Fruit fly (Drosophila melanogaster) whole organism, embryonic: ENCODE data around the gene Rpn2.

ENCODE experiments used
- Asciz ChIP-seq: fragments of 200-800 bp; sonication (Bioruptor generic); optimal IDR thresholded peaks from 2 replicates; lab custom pipeline; 2017; ENCODE audit warnings: missing biosample characterization, mild to moderate bottlenecking, missing genetic modification characterization, missing genetic modification reagents
- Blimp-1 ChIP-seq: fragments of 200-800 bp; sonication (Bioruptor generic); optimal IDR thresholded peaks from 3 replicates; lab custom pipeline; 2018; ENCODE audit warnings: missing biosample characterization, missing genetic modification characterization, mild to moderate bottlenecking, moderate library complexity, missing genetic modification reagents
- CG10209 ChIP-seq: fragments of 200-800 bp; sonication (Bioruptor generic); optimal IDR thresholded peaks from 3 replicates; lab custom pipeline; 2017; ENCODE audit warnings: missing biosample characterization, mild to moderate bottlenecking, missing genetic modification characterization, missing genetic modification reagents
- CG1024 ChIP-seq: fragments of 200-800 bp; sonication (Bioruptor generic); IDR thresholded peaks from 2 replicates; pipeline ENCODE4 v1.3.6; 2022; ENCODE audit warnings: missing biosample characterization, missing genetic modification characterization
- CG10321 ChIP-seq: fragments of 200-800 bp; sonication (Bioruptor generic); IDR thresholded peaks from 2 replicates; pipeline ENCODE4 v1.3.6; 2022; ENCODE audit warnings: missing biosample characterization, missing genetic modification characterization
- CG10431 ChIP-seq: fragments of 200-800 bp; sonication (Bioruptor generic); optimal IDR thresholded peaks from 3 replicates; lab custom pipeline; 2018; ENCODE audit warnings: missing biosample characterization, mild to moderate bottlenecking, missing genetic modification characterization
- CG11398 ChIP-seq: fragments of 200-800 bp; sonication (Bioruptor generic); optimal IDR thresholded peaks from 2 replicates; lab custom pipeline; 2016; ENCODE audit warnings: missing biosample characterization, missing genetic modification characterization
- CG11723 ChIP-seq: fragments of 200-800 bp; sonication (Bioruptor generic); optimal IDR thresholded peaks from 2 replicates; lab custom pipeline; 2017; ENCODE audit warnings: missing biosample characterization, mild to moderate bottlenecking, missing genetic modification characterization
- CG13424 ChIP-seq: fragments of 200-800 bp; sonication (Bioruptor generic); optimal IDR thresholded peaks from 2 replicates; lab custom pipeline; 2019; ENCODE audit warnings: missing biosample characterization, mild to moderate bottlenecking, missing genetic modification characterization, moderate library complexity
- CG14050 ChIP-seq: fragments of 200-800 bp; sonication (Bioruptor generic); IDR thresholded peaks from 3 replicates; pipeline ENCODE4 v1.3.6; 2022; ENCODE audit warnings: missing biosample characterization, missing genetic modification characterization
- CG1602 ChIP-seq: fragments of 200-800 bp; sonication (Bioruptor generic); optimal IDR thresholded peaks from 3 replicates; lab custom pipeline; 2016; ENCODE audit warnings: missing biosample characterization, missing genetic modification characterization
- CG1603 ChIP-seq: fragments of 200-800 bp; sonication (Bioruptor generic); optimal IDR thresholded peaks from 2 replicates; lab custom pipeline; 2019; ENCODE audit warnings: missing biosample characterization, mild to moderate bottlenecking, missing genetic modification characterization, moderate library complexity
- CG18476 ChIP-seq: fragments of 200-800 bp; sonication (Bioruptor generic); optimal IDR thresholded peaks from 2 replicates; lab custom pipeline; 2016; ENCODE audit warnings: missing biosample characterization, mild to moderate bottlenecking, missing genetic modification characterization
- CG31365 ChIP-seq: fragments of 200-800 bp; sonication (Bioruptor generic); optimal IDR thresholded peaks from 2 replicates; lab custom pipeline; 2018; ENCODE audit warnings: missing biosample characterization, mild to moderate bottlenecking, missing genetic modification characterization
- CG31441 ChIP-seq: fragments of 200-800 bp; sonication (Bioruptor generic); IDR thresholded peaks from 2 replicates; pipeline ENCODE4 v1.3.6; 2022; ENCODE audit warnings: missing biosample characterization, missing genetic modification characterization
- CG6813 ChIP-seq: fragments of 200-800 bp; sonication (Bioruptor generic); optimal IDR thresholded peaks from 2 replicates; lab custom pipeline; 2017; ENCODE audit warnings: missing biosample characterization, missing genetic modification characterization, mild to moderate bottlenecking, moderate library complexity, missing genetic modification reagents
- CG7271 ChIP-seq: fragments of 200-800 bp; sonication (Bioruptor generic); optimal IDR thresholded peaks from 2 replicates; lab custom pipeline; 2018; ENCODE audit warnings: missing biosample characterization, mild to moderate bottlenecking, missing genetic modification characterization, moderate library complexity
- CG7556 ChIP-seq: fragments of 200-800 bp; sonication (Bioruptor generic); optimal IDR thresholded peaks from 2 replicates; lab custom pipeline; 2017; ENCODE audit warnings: missing biosample characterization, mild to moderate bottlenecking, missing genetic modification characterization
- Dbx ChIP-seq: fragments of 200-800 bp; sonication (Bioruptor generic); IDR thresholded peaks from 3 replicates; pipeline ENCODE4 v1.3.6; 2022; ENCODE audit warnings: missing biosample characterization, missing genetic modification characterization
- Dek ChIP-seq: fragments of 200-800 bp; sonication (Bioruptor generic); optimal IDR thresholded peaks from 3 replicates; lab custom pipeline; 2019; ENCODE audit warnings: missing biosample characterization, mild to moderate bottlenecking, missing genetic modification characterization, moderate library complexity
- Doc3 ChIP-seq: fragments of 200-800 bp; sonication (Bioruptor generic); IDR thresholded peaks from 3 replicates; pipeline ENCODE4 v1.3.6; 2022; ENCODE audit warnings: missing biosample characterization, missing genetic modification characterization; ENCODE audit not compliant: partially characterized antibody
- Fer2 ChIP-seq: fragments of 200-800 bp; sonication (Bioruptor generic); optimal IDR thresholded peaks from 2 replicates; lab custom pipeline; 2018; ENCODE audit warnings: missing biosample characterization, mild to moderate bottlenecking, missing genetic modification characterization, moderate library complexity
- Gsc ChIP-seq: fragments of 200-800 bp; sonication (Bioruptor generic); IDR thresholded peaks from 2 replicates; pipeline ENCODE4 v1.3.6; 2022; ENCODE audit warnings: missing biosample characterization, missing genetic modification characterization
- MTF-1 ChIP-seq: fragments of 200-800 bp; sonication (Bioruptor generic); optimal IDR thresholded peaks from 2 replicates; lab custom pipeline; 2018; ENCODE audit warnings: missing biosample characterization, mild to moderate bottlenecking, missing genetic modification characterization, borderline replicate concordance
- Mad ChIP-seq: fragments of 200-800 bp; sonication (Bioruptor generic); optimal IDR thresholded peaks from 2 replicates; lab custom pipeline; 2016; ENCODE audit warnings: missing biosample characterization, missing genetic modification characterization
- Mrtf ChIP-seq: fragments of 200-800 bp; sonication (Bioruptor generic); IDR thresholded peaks from 3 replicates; pipeline ENCODE4 v1.3.6; 2022; ENCODE audit warnings: missing biosample characterization, missing genetic modification characterization
- NC2α ChIP-seq: fragments of 200-800 bp; sonication (Bioruptor generic); optimal IDR thresholded peaks from 2 replicates; lab custom pipeline; 2016; ENCODE audit warnings: missing biosample characterization, missing genetic modification characterization
- Oli ChIP-seq: fragments of 200-800 bp; sonication (Bioruptor generic); optimal IDR thresholded peaks from 2 replicates; lab custom pipeline; 2018; ENCODE audit warnings: missing biosample characterization, mild to moderate bottlenecking, missing genetic modification characterization, moderate library complexity
- Stat92E ChIP-seq, 3 experiments: fragments of >200 bp in 2 of 3; fragments of 200-800 bp in 1 of 3; sonication (Bioruptor generic) in 1 of 3; optimal IDR thresholded peaks; 2 replicates each; lab custom pipeline; 2017 to 2019; ENCODE audit warnings: missing biosample characterization in 3 of 3, missing genetic modification characterization in 3 of 3, mild to moderate bottlenecking in 1 of 3, moderate library complexity in 1 of 3
- YL-1 ChIP-seq: fragments of 200-800 bp; sonication (Bioruptor generic); optimal IDR thresholded peaks from 3 replicates; lab custom pipeline; 2017; ENCODE audit warnings: missing biosample characterization, mild to moderate bottlenecking, missing genetic modification characterization
- crc ChIP-seq: fragments of 200-800 bp; sonication (Bioruptor generic); optimal IDR thresholded peaks from 2 replicates; lab custom pipeline; 2016; ENCODE audit warnings: missing biosample characterization, missing genetic modification characterization
- crol ChIP-seq: fragments of 200-800 bp; sonication (Bioruptor generic); IDR thresholded peaks from 2 replicates; pipeline ENCODE4 v1.3.6; 2022; ENCODE audit warnings: missing biosample characterization, missing genetic modification characterization
- ham ChIP-seq: fragments of 200-800 bp; sonication (Bioruptor generic); IDR thresholded peaks from 2 replicates; pipeline ENCODE4 v1.3.6; 2022; ENCODE audit warnings: missing biosample characterization, missing genetic modification characterization
- insv ChIP-seq, 2 experiments: fragments of 200-800 bp; sonication (Bioruptor generic); optimal IDR thresholded peaks; 3 replicates each; lab custom pipeline; 2016 to 2018; ENCODE audit warnings: missing biosample characterization in 2 of 2, missing genetic modification characterization in 2 of 2
- inv ChIP-seq: fragments of 200-800 bp; sonication (Bioruptor generic); IDR thresholded peaks from 2 replicates; pipeline ENCODE4 v1.3.6; 2022; ENCODE audit warnings: missing biosample characterization, missing genetic modification characterization; ENCODE audit not compliant: partially characterized antibody
- jing ChIP-seq: fragments of 200-800 bp; sonication (Bioruptor generic); optimal IDR thresholded peaks from 2 replicates; lab custom pipeline; 2018; ENCODE audit warnings: missing biosample characterization, mild to moderate bottlenecking, missing genetic modification characterization
- ken ChIP-seq: fragments of 200-800 bp; sonication (Bioruptor generic); IDR thresholded peaks from 3 replicates; pipeline ENCODE4 v1.3.6; 2022; ENCODE audit warnings: missing biosample characterization, missing genetic modification characterization
- mirr ChIP-seq: fragments of 200-800 bp; sonication (Bioruptor generic); optimal IDR thresholded peaks from 3 replicates; lab custom pipeline; 2018; ENCODE audit warnings: missing biosample characterization, mild to moderate bottlenecking, missing genetic modification characterization
- pho ChIP-seq: fragments of 200-800 bp; sonication (Bioruptor generic); optimal IDR thresholded peaks from 2 replicates; lab custom pipeline; 2016; ENCODE audit warnings: missing biosample characterization, missing genetic modification characterization
- phol ChIP-seq: fragments of 200-800 bp; sonication (Bioruptor generic); optimal IDR thresholded peaks from 3 replicates; lab custom pipeline; 2018; ENCODE audit warnings: missing biosample characterization, mild to moderate bottlenecking, missing genetic modification characterization, moderate library complexity
- ranshi ChIP-seq: fragments of 200-800 bp; sonication (Bioruptor generic); IDR thresholded peaks from 2 replicates; pipeline ENCODE4 v1.3.6; 2022; ENCODE audit warnings: missing biosample characterization, missing genetic modification characterization
- repo ChIP-seq: fragments of 200-800 bp; sonication (Bioruptor generic); optimal IDR thresholded peaks from 2 replicates; lab custom pipeline; 2016; ENCODE audit warnings: missing biosample characterization, missing genetic modification characterization
- ro ChIP-seq: fragments of 200-800 bp; sonication (Bioruptor generic); IDR thresholded peaks from 2 replicates; pipeline ENCODE4 v1.3.6; 2022; ENCODE audit warnings: missing biosample characterization, missing genetic modification characterization
- sim ChIP-seq: fragments of 200-800 bp; sonication (Bioruptor generic); IDR thresholded peaks from 2 replicates; pipeline ENCODE4 v1.3.6; 2022; ENCODE audit warnings: missing biosample characterization, missing genetic modification characterization
- sna ChIP-seq: fragments of 200-800 bp; sonication (Bioruptor generic); IDR thresholded peaks from 2 replicates; pipeline ENCODE4 v1.3.6; 2022; ENCODE audit warnings: missing biosample characterization, missing genetic modification characterization; ENCODE audit not compliant: partially characterized antibody
- stc ChIP-seq: fragments of 200-800 bp; sonication (Bioruptor generic); IDR thresholded peaks from 2 replicates; pipeline ENCODE4 v1.3.6; 2022; ENCODE audit warnings: missing biosample characterization, missing genetic modification characterization
- sug ChIP-seq: fragments of 200-800 bp; optimal IDR thresholded peaks from 2 replicates; lab custom pipeline; 2019; ENCODE audit warnings: missing biosample characterization, mild to moderate bottlenecking, missing genetic modification characterization, moderate library complexity
- tap ChIP-seq: fragments of 200-800 bp; optimal IDR thresholded peaks from 3 replicates; lab custom pipeline; 2019; ENCODE audit warnings: missing biosample characterization, mild to moderate bottlenecking, missing genetic modification characterization, moderate library complexity
- trh ChIP-seq: fragments of 200-800 bp; sonication (Bioruptor generic); optimal IDR thresholded peaks from 2 replicates; lab custom pipeline; 2016; ENCODE audit warnings: missing biosample characterization, missing genetic modification characterization
- zfh2 ChIP-seq: fragments of 200-800 bp; sonication (Bioruptor generic); optimal IDR thresholded peaks from 2 replicates; lab custom pipeline; 2016; ENCODE audit warnings: missing biosample characterization, missing genetic modification characterization

The Rpn2 gene

dm6 chr3R:29151621-29152092 is 1.7 kb upstream of the Rpn2 start, which contains the start of gene eIF2D (continued):
- TF ChIP-seq CG31441 (GFP tag; lab: Robert Waterston, UW) (peak; percentile 68), CG1602 (GFP tag; lab: Kevin White, UChicago) (peak; percentile 22), crc (GFP tag; lab: Kevin White, UChicago) (peak; percentile 36), YL-1 (GFP tag; lab: Kevin White, UChicago) (no peak), Doc3 (GFP tag; lab: Robert Waterston, UW) (no peak), Blimp-1 (GFP tag; lab: Kevin White, UChicago) (peak; percentile 46), tap (no peak), CG11723 (no peak), CG7271 (tag; lab: Kevin White, UChicago) (peak; percentile 24), sna (no peak; the same call in 1 of the 2 replicates), NC2α (GFP tag; lab: Kevin White, UChicago) (no peak), jing (GFP tag; lab: Kevin White, UChicago) (no peak), phol (peak; percentile 85), sim (no peak), Dek (tag; lab: Kevin White, UChicago) (peak; percentile 33), trh (no peak), CG10209 (peak; percentile 23), CG1024 (GFP tag; lab: Robert Waterston, UW) (no peak), Mad (peak; percentile 42), inv (GFP tag; lab: Robert Waterston, UW) (no peak), MTF-1 (peak; percentile 8), CG10431 (GFP tag; lab: Kevin White, UChicago) (no peak), stc (peak; percentile 45; the same call in 1 of the 2 replicates), zfh2 (GFP tag; lab: Kevin White, UChicago) (peak; percentile 29), ro (GFP tag; lab: Robert Waterston, UW) (no peak), CG1603 (peak; percentile 47), ham (GFP tag; lab: Robert Waterston, UW) (no peak), crol (no peak), ranshi (GFP tag; lab: Robert Waterston, UW) (peak; percentile 64; the same call in 1 of the 2 replicates), mirr (GFP tag; lab: Kevin White, UChicago) (no peak), Gsc (GFP tag; lab: Robert Waterston, UW) (no peak), CG10321 (no peak), CG14050 (GFP tag; lab: Robert Waterston, UW) (peak; percentile 15; the same call in 1 of the 3 replicates), CG11398 (GFP tag; lab: Kevin White, UChicago) (no peak), sug (peak; percentile 51), pho (GFP tag; lab: Kevin White, UChicago) (peak; percentile 24), Stat92E (GFP tag; optimal IDR thresholded peaks at IDR 0.05; lab: Kevin White, UChicago) (no peak), Asciz (no peak), CG13424 (tag; lab: Kevin White, UChicago) (peak; percentile 62), ken (GFP tag; lab: Robert Waterston, UW) (0 out of 3 replicates have a peak, but pooled peaks have one; percentile 49), Mrtf (GFP tag; lab: Robert Waterston, UW) (peak; percentile 61; the same call in 1 of the 3 replicates), Dbx (no peak; the same call in 2 of the 3 replicates), Oli (tag; lab: Kevin White, UChicago) (peak; percentile 49), Fer2 (tag; lab: Kevin White, UChicago) (peak; percentile 29), CG18476 (peak; percentile 20), insv (GFP tag; optimal IDR thresholded peaks at IDR 0.05; lab: Kevin White, UChicago) (peak in 1 of 2 experiments; percentile 41), repo (GFP tag; lab: Kevin White, UChicago) (no peak), CG31365 (no peak), CG6813 (GFP tag; lab: Kevin White, UChicago) (peak; percentile 59), CG7556 (GFP tag; lab: Kevin White, UChicago) (peak; percentile 66)
